Fruit fly (Drosophila melanogaster): Measurements from ENCODE around the gene nAChRbeta2.

DNA sequence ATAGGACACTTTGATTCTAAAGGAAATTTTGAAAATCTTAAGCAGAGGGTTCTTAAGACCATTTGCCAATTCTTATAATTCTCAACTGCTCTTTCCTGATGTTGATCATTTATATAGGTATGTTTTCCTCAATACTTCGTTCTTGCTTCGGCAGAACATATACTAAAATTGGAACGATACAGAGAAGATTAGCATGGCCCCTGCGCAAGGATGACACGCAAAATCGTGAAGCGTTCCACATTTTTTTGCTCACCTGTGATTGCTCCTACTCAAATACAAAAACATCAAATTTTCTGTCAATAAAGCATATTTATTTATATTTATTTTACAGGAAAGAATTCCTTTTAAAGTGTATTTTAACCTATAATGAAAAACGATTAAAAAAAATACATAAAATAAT, 41.6 kb upstream of the nAChRbeta2 start:
- TF ChIP-seq Dll (optimal IDR thresholded peaks at IDR 0.05) (no peak), CG8478 (optimal IDR thresholded peaks at IDR 0.05) (no peak), usp (GFP tag; optimal IDR thresholded peaks at IDR 0.05) (no peak), EcR (GFP tag; optimal IDR thresholded peaks at IDR 0.05) (no peak)

Data from whole organism.